Fruit fly (Drosophila melanogaster) whole organism, embryonic: ENCODE measurements around the gene Mipp2.

Experiments
- Antp ChIP-seq: fragments of 200-800 bp; sonication (Bioruptor generic); optimal IDR thresholded peaks from 3 replicates; lab custom pipeline; 2016; ENCODE audit warnings: missing biosample characterization, missing genetic modification characterization
- Blimp-1 ChIP-seq: fragments of 200-800 bp; sonication (Bioruptor generic); optimal IDR thresholded peaks from 3 replicates; lab custom pipeline; 2018; ENCODE audit warnings: missing biosample characterization, missing genetic modification characterization, mild to moderate bottlenecking, moderate library complexity, missing genetic modification reagents
- CG10209 ChIP-seq: fragments of 200-800 bp; sonication (Bioruptor generic); optimal IDR thresholded peaks from 3 replicates; lab custom pipeline; 2017; ENCODE audit warnings: missing biosample characterization, mild to moderate bottlenecking, missing genetic modification characterization, missing genetic modification reagents
- CG11723 ChIP-seq: fragments of 200-800 bp; sonication (Bioruptor generic); optimal IDR thresholded peaks from 2 replicates; lab custom pipeline; 2017; ENCODE audit warnings: missing biosample characterization, mild to moderate bottlenecking, missing genetic modification characterization
- CG12236 ChIP-seq: fragments of 200-800 bp; sonication (Bioruptor generic); optimal IDR thresholded peaks from 2 replicates; lab custom pipeline; 2016; ENCODE audit warnings: missing biosample characterization, missing genetic modification characterization
- CG13424 ChIP-seq: fragments of 200-800 bp; sonication (Bioruptor generic); optimal IDR thresholded peaks from 2 replicates; lab custom pipeline; 2019; ENCODE audit warnings: missing biosample characterization, mild to moderate bottlenecking, missing genetic modification characterization, moderate library complexity
- CG13775 ChIP-seq: fragments of 200-800 bp; sonication (Bioruptor generic); optimal IDR thresholded peaks from 3 replicates; lab custom pipeline; 2017; ENCODE audit warnings: missing biosample characterization, mild to moderate bottlenecking, missing genetic modification characterization
- CG1529 ChIP-seq: fragments of 200-800 bp; sonication (Bioruptor generic); optimal IDR thresholded peaks from 3 replicates; lab custom pipeline; 2018; ENCODE audit warnings: missing biosample characterization, missing genetic modification characterization
- CG16863 ChIP-seq: fragments of 200-800 bp; sonication (Bioruptor generic); optimal IDR thresholded peaks from 3 replicates; lab custom pipeline; 2016; ENCODE audit warnings: missing biosample characterization, missing genetic modification characterization
- CG17359 ChIP-seq: fragments of 200-800 bp; sonication (Bioruptor generic); optimal IDR thresholded peaks from 3 replicates; lab custom pipeline; 2018; ENCODE audit warnings: missing biosample characterization, mild to moderate bottlenecking, missing genetic modification characterization, moderate library complexity
- CG2116 ChIP-seq: fragments of 200-800 bp; sonication (Bioruptor generic); optimal IDR thresholded peaks from 3 replicates; lab custom pipeline; 2018; ENCODE audit warnings: missing biosample characterization, mild to moderate bottlenecking, missing genetic modification characterization
- CG2120 ChIP-seq: fragments of 200-800 bp; sonication (Bioruptor generic); optimal IDR thresholded peaks from 3 replicates; lab custom pipeline; 2016; ENCODE audit warnings: missing biosample characterization, missing genetic modification characterization
- CG31388 ChIP-seq: fragments of 200-800 bp; sonication (Bioruptor generic); optimal IDR thresholded peaks from 2 replicates; lab custom pipeline; 2016; ENCODE audit warnings: missing biosample characterization, missing genetic modification characterization
- CG32772 ChIP-seq: fragments of 200-800 bp; sonication (Bioruptor generic); IDR thresholded peaks from 2 replicates; pipeline ENCODE4 v1.3.6; 2022; ENCODE audit warnings: missing biosample characterization, missing genetic modification characterization
- CG4328 ChIP-seq: fragments of 200-800 bp; sonication (Bioruptor generic); optimal IDR thresholded peaks from 3 replicates; lab custom pipeline; 2017; ENCODE audit warnings: missing biosample characterization, missing genetic modification reagents, missing genetic modification characterization
- CG4360 ChIP-seq: fragments of 200-800 bp; sonication (Bioruptor generic); IDR thresholded peaks from 2 replicates; pipeline ENCODE4 v1.3.6; 2022; ENCODE audit warnings: missing biosample characterization, missing genetic modification characterization
- CG5245 ChIP-seq: fragments of 200-800 bp; sonication (Bioruptor generic); optimal IDR thresholded peaks from 3 replicates; lab custom pipeline; 2016; ENCODE audit warnings: missing biosample characterization, missing genetic modification characterization
- CG7372 ChIP-seq: fragments of 200-800 bp; sonication (Bioruptor generic); IDR thresholded peaks from 2 replicates; pipeline ENCODE4 v1.3.6; 2022; ENCODE audit warnings: missing biosample characterization, missing genetic modification characterization
- CG8281 ChIP-seq: fragments of 200-800 bp; sonication (Bioruptor generic); optimal IDR thresholded peaks from 2 replicates; lab custom pipeline; 2018; ENCODE audit warnings: missing biosample characterization, mild to moderate bottlenecking, missing genetic modification characterization, moderate library complexity
- CG9932 ChIP-seq: fragments of 200-800 bp; sonication (Bioruptor generic); IDR thresholded peaks from 2 replicates; pipeline ENCODE4 v1.3.6; 2022; ENCODE audit warnings: missing biosample characterization, missing genetic modification characterization
- CTCF ChIP-seq: fragments of 200-800 bp; sonication (Bioruptor generic); optimal IDR thresholded peaks from 2 replicates; lab custom pipeline; 2017; ENCODE audit warnings: missing biosample characterization, mild to moderate bottlenecking, missing genetic modification characterization, moderate library complexity
- Doc3 ChIP-seq: fragments of 200-800 bp; sonication (Bioruptor generic); IDR thresholded peaks from 3 replicates; pipeline ENCODE4 v1.3.6; 2022; ENCODE audit warnings: missing biosample characterization, missing genetic modification characterization; ENCODE audit not compliant: partially characterized antibody
- Ets65A ChIP-seq: fragments of 200-800 bp; sonication (Bioruptor generic); peaks from one replicate; lab custom pipeline; 2016; ENCODE audit warnings: missing biosample characterization, missing genetic modification characterization
- Gsc ChIP-seq: fragments of 200-800 bp; sonication (Bioruptor generic); IDR thresholded peaks from 2 replicates; pipeline ENCODE4 v1.3.6; 2022; ENCODE audit warnings: missing biosample characterization, missing genetic modification characterization
- HHEX ChIP-seq: fragments of 200-800 bp; sonication (Bioruptor generic); optimal IDR thresholded peaks from 3 replicates; lab custom pipeline; 2017; ENCODE audit warnings: missing biosample characterization, mild to moderate bottlenecking, missing genetic modification characterization, missing genetic modification reagents
- HLH4C ChIP-seq: fragments of 200-800 bp; sonication (Bioruptor generic); IDR thresholded peaks from 3 replicates; pipeline ENCODE4 v1.3.6; 2022; ENCODE audit warnings: missing biosample characterization, missing genetic modification characterization; ENCODE audit not compliant: partially characterized antibody
- HLH54F ChIP-seq: fragments of 200-800 bp; sonication (Bioruptor generic); optimal IDR thresholded peaks from 3 replicates; lab custom pipeline; 2016; ENCODE audit warnings: missing biosample characterization, missing genetic modification characterization
- Hand ChIP-seq: fragments of 200-800 bp; sonication (Bioruptor generic); optimal IDR thresholded peaks from 2 replicates; lab custom pipeline; 2017; ENCODE audit warnings: mild to moderate bottlenecking, missing biosample characterization, missing genetic modification reagents, missing genetic modification characterization
- Nf-YB ChIP-seq: fragments of 200-800 bp; sonication (Bioruptor generic); optimal IDR thresholded peaks from 3 replicates; lab custom pipeline; 2019; ENCODE audit warnings: missing biosample characterization, mild to moderate bottlenecking, missing genetic modification characterization, moderate library complexity
- Optix ChIP-seq: fragments of 200-800 bp; sonication (Bioruptor generic); IDR thresholded peaks from 3 replicates; pipeline ENCODE4 v1.3.6; 2022; ENCODE audit warnings: missing biosample characterization, missing genetic modification characterization
- PHDP ChIP-seq: fragments of 200-800 bp; sonication (Bioruptor generic); optimal IDR thresholded peaks from 3 replicates; lab custom pipeline; 2018; ENCODE audit warnings: missing biosample characterization, mild to moderate bottlenecking, missing genetic modification characterization, moderate library complexity
- Six4 ChIP-seq: fragments of 200-800 bp; sonication (Bioruptor generic); optimal IDR thresholded peaks from 2 replicates; lab custom pipeline; 2016; ENCODE audit warnings: missing biosample characterization, missing genetic modification characterization
- Xrp1 ChIP-seq: fragments of 200-800 bp; sonication (Bioruptor generic); IDR thresholded peaks from 2 replicates; pipeline ENCODE4 v1.3.6; 2022; ENCODE audit warnings: missing biosample characterization, missing genetic modification characterization
- ac ChIP-seq: fragments of 200-800 bp; sonication (Bioruptor generic); optimal IDR thresholded peaks from 3 replicates; lab custom pipeline; 2017; ENCODE audit warnings: missing biosample characterization, mild to moderate bottlenecking, missing genetic modification characterization
- aop ChIP-seq: fragments of 200-800 bp; sonication (Bioruptor generic); IDR thresholded peaks from 2 replicates; pipeline ENCODE4 v1.3.6; 2022; ENCODE audit warnings: missing biosample characterization, missing genetic modification characterization
- cato ChIP-seq: fragments of 200-800 bp; sonication (Bioruptor generic); optimal IDR thresholded peaks from 2 replicates; lab custom pipeline; 2016; ENCODE audit warnings: missing biosample characterization, missing genetic modification characterization, borderline replicate concordance
- crc ChIP-seq: fragments of 200-800 bp; sonication (Bioruptor generic); optimal IDR thresholded peaks from 2 replicates; lab custom pipeline; 2016; ENCODE audit warnings: missing biosample characterization, missing genetic modification characterization
- da ChIP-seq: fragments of 200-800 bp; sonication (Bioruptor generic); optimal IDR thresholded peaks from 2 replicates; lab custom pipeline; 2016; ENCODE audit warnings: missing biosample characterization, missing genetic modification characterization
- danr ChIP-seq: fragments of 200-800 bp; sonication (Bioruptor generic); IDR thresholded peaks from 2 replicates; pipeline ENCODE4 v1.3.6; 2022; ENCODE audit warnings: missing biosample characterization, missing genetic modification characterization
- dimm ChIP-seq: fragments of 200-800 bp; sonication (Bioruptor generic); IDR thresholded peaks from 2 replicates; pipeline ENCODE4 v1.3.6; 2022; ENCODE audit warnings: missing biosample characterization, missing genetic modification characterization
- ems ChIP-seq: fragments of 200-800 bp; sonication (Bioruptor generic); optimal IDR thresholded peaks from 3 replicates; lab custom pipeline; 2016; ENCODE audit warnings: missing biosample characterization, missing genetic modification characterization
- en ChIP-seq: fragments of 200-800 bp; sonication (Bioruptor generic); optimal IDR thresholded peaks from 2 replicates; lab custom pipeline; 2016; ENCODE audit warnings: missing biosample characterization, missing genetic modification characterization
- gt ChIP-seq: fragments of 200-800 bp; sonication (Bioruptor generic); IDR thresholded peaks from 2 replicates; pipeline ENCODE4 v1.3.6; 2022; ENCODE audit warnings: missing biosample characterization, missing genetic modification characterization
- klu ChIP-seq: fragments of 200-800 bp; sonication (Bioruptor generic); IDR thresholded peaks from 2 replicates; pipeline ENCODE4 v1.3.6; 2022; ENCODE audit warnings: missing biosample characterization, missing genetic modification characterization
- kni ChIP-seq: fragments of 200-800 bp; sonication (Bioruptor generic); optimal IDR thresholded peaks from 3 replicates; lab custom pipeline; 2017; ENCODE audit warnings: mild to moderate bottlenecking, missing biosample characterization, missing genetic modification reagents, missing genetic modification characterization
- lbe ChIP-seq: fragments of 200-800 bp; sonication (Bioruptor generic); optimal IDR thresholded peaks from 2 replicates; lab custom pipeline; 2016; ENCODE audit warnings: missing biosample characterization, mild to moderate bottlenecking, missing genetic modification characterization
- mam ChIP-seq: fragments of 200-800 bp; sonication (Bioruptor generic); optimal IDR thresholded peaks from 3 replicates; lab custom pipeline; 2016; ENCODE audit warnings: missing biosample characterization, missing genetic modification characterization
- nerfin-2 ChIP-seq: fragments of 200-800 bp; sonication (Bioruptor generic); IDR thresholded peaks from 2 replicates; pipeline ENCODE4 v1.3.6; 2022; ENCODE audit warnings: missing biosample characterization, missing genetic modification characterization; ENCODE audit not compliant: partially characterized antibody
- p53 ChIP-seq: fragments of 200-800 bp; sonication (Bioruptor generic); optimal IDR thresholded peaks from 2 replicates; lab custom pipeline; 2016; ENCODE audit warnings: missing biosample characterization, missing genetic modification characterization
- seq ChIP-seq: fragments of 200-800 bp; sonication (Bioruptor generic); IDR thresholded peaks from 2 replicates; pipeline ENCODE4 v1.3.6; 2022; ENCODE audit warnings: missing biosample characterization, missing genetic modification characterization
- sima ChIP-seq: fragments of 200-800 bp; sonication (Bioruptor generic); optimal IDR thresholded peaks from 2 replicates; lab custom pipeline; 2016; ENCODE audit warnings: missing biosample characterization, missing genetic modification characterization
- zen2 ChIP-seq: fragments of 200-800 bp; sonication (Bioruptor generic); IDR thresholded peaks from 3 replicates; pipeline ENCODE4 v1.3.6; 2022; ENCODE audit warnings: missing biosample characterization, missing genetic modification characterization; ENCODE audit not compliant: partially characterized antibody

Mipp2 gene

DNA sequence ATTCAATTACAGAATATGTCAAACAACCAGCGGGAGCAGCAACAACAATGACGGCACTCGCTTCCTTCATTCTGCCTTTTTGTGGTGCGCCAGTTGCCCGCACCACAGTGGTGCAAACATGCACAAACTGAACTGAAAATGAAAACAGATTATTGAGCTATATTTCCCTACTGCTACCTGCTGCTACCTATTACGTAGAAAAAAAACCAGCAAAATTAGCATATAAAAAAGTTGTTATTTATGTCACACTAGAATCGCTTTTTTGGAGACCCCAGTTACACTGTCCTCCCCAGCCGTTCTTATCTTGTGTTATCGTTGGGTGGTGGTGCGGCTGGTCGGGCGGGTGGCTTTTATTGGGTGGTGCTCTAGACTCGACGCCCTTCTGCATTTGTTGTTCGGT lies 6.3 kb upstream of the Mipp2 start:
- TF ChIP-seq CG7372 (GFP tag; lab: Robert Waterston, UW) (peak; percentile 76), CG13775 (GFP tag; lab: Kevin White, UChicago) (peak; percentile 56), Gsc (GFP tag; lab: Robert Waterston, UW) (peak; percentile 63), Ets65A (GFP tag; lab: Kevin White, UChicago) (peak; percentile 98), nerfin-2 (GFP tag; lab: Robert Waterston, UW) (no peak), CG9932 (peak; percentile 76), lbe (GFP tag; lab: Kevin White, UChicago) (peak; percentile 39), CG10209 (GFP tag; lab: Kevin White, UChicago) (peak; percentile 74), zen2 (no peak), CG17359 (tag; lab: Kevin White, UChicago) (peak; percentile 85), Hand (GFP tag; lab: Kevin White, UChicago) (peak; percentile 46), Six4 (GFP tag; lab: Kevin White, UChicago) (peak; percentile 65), CG16863 (GFP tag; lab: Kevin White, UChicago) (peak; percentile 81), PHDP (tag; lab: Kevin White, UChicago) (peak; percentile 79), p53 (peak; percentile 24), CG2120 (peak; percentile 84), HHEX (GFP tag; lab: Kevin White, UChicago) (peak; percentile 82), Blimp-1 (GFP tag; lab: Kevin White, UChicago) (peak; percentile 81), Xrp1 (GFP tag; lab: Robert Waterston, UW) (peak; percentile 92), dimm (GFP tag; lab: Robert Waterston, UW) (peak; percentile 71), danr (peak; percentile 80), gt (peak; percentile 66; the same call in 1 of the 2 replicates), CG11723 (GFP tag; lab: Kevin White, UChicago) (peak; percentile 35), Nf-YB (GFP tag; lab: Kevin White, UChicago) (peak; percentile 49), HLH4C (GFP tag; lab: Robert Waterston, UW) (peak; percentile 9; the same call in 1 of the 3 replicates), CG8281 (tag; lab: Kevin White, UChicago) (peak; percentile 45), CG2116 (GFP tag; lab: Kevin White, UChicago) (no peak), CG31388 (GFP tag; lab: Kevin White, UChicago) (peak; percentile 39), CG13424 (tag; lab: Kevin White, UChicago) (peak; percentile 63), CG32772 (peak; percentile 93), ems (GFP tag; lab: Kevin White, UChicago) (peak; percentile 73), cato (GFP tag; lab: Kevin White, UChicago) (peak; percentile 64), klu (GFP tag; lab: Robert Waterston, UW) (peak; percentile 71), ac (GFP tag; lab: Kevin White, UChicago) (no peak), sima (GFP tag; lab: Kevin White, UChicago) (no peak), HLH54F (GFP tag; lab: Kevin White, UChicago) (peak; percentile 53), Doc3 (no peak), CG12236 (GFP tag; lab: Kevin White, UChicago) (peak; percentile 47), Antp (peak; percentile 89), kni (GFP tag; lab: Kevin White, UChicago) (no peak), CG4360 (GFP tag; lab: Robert Waterston, UW) (peak; percentile 50), CG4328 (GFP tag; lab: Kevin White, UChicago) (no peak), Optix (GFP tag; lab: Robert Waterston, UW) (peak; percentile 93), en (GFP tag; lab: Kevin White, UChicago) (peak; percentile 60), aop (GFP tag; lab: Robert Waterston, UW) (peak; percentile 65), CG5245 (peak; percentile 81), crc (GFP tag; lab: Kevin White, UChicago) (peak; percentile 42), mam (GFP tag; lab: Kevin White, UChicago) (peak; percentile 86), da (GFP tag; lab: Kevin White, UChicago) (no peak), CG1529 (peak; percentile 59), seq (GFP tag; lab: Robert Waterston, UW) (peak; percentile 66), CTCF (no peak)
